Fruit fly (Drosophila melanogaster) whole organism, embryonic: ENCODE measurements around the gene Cpr67Fb.
A peak's percentile ranks its signal among the peaks of the same experiment; 100 is the strongest.

ENCODE experiments used
- CG11085 ChIP-seq: fragments of 200-800 bp; sonication (Bioruptor generic); IDR thresholded peaks from 2 replicates; pipeline ENCODE4 v1.3.6; 2022; ENCODE audit warnings: missing biosample characterization, missing genetic modification characterization
- CG11247 ChIP-seq: fragments of 200-800 bp; sonication (Bioruptor generic); IDR thresholded peaks from 2 replicates; pipeline ENCODE4 v1.3.6; 2022; ENCODE audit warnings: missing biosample characterization, missing genetic modification characterization
- CG13424 ChIP-seq: fragments of 200-800 bp; sonication (Bioruptor generic); optimal IDR thresholded peaks from 2 replicates; lab custom pipeline; 2019; ENCODE audit warnings: missing biosample characterization, mild to moderate bottlenecking, missing genetic modification characterization, moderate library complexity
- CG14014 ChIP-seq: fragments of 200-800 bp; sonication (Bioruptor generic); IDR thresholded peaks from 2 replicates; pipeline ENCODE4 v1.3.6; 2022; ENCODE audit warnings: missing biosample characterization, missing genetic modification characterization
- CG15601 ChIP-seq: fragments of 200-800 bp; sonication (Bioruptor generic); optimal IDR thresholded peaks from 3 replicates; lab custom pipeline; 2019; ENCODE audit warnings: missing biosample characterization, mild to moderate bottlenecking, missing genetic modification characterization, moderate library complexity
- CG16813 ChIP-seq: fragments of 200-800 bp; sonication (Bioruptor generic); IDR thresholded peaks from 3 replicates; pipeline ENCODE4 v1.3.6; 2022; ENCODE audit warnings: missing biosample characterization, missing genetic modification characterization; ENCODE audit not compliant: partially characterized antibody
- CG17361 ChIP-seq: fragments of 200-800 bp; sonication (Bioruptor generic); IDR thresholded peaks from 3 replicates; pipeline ENCODE4 v1.3.6; 2022; ENCODE audit warnings: missing biosample characterization, missing genetic modification characterization
- CG17802 ChIP-seq: fragments of 200-800 bp; sonication (Bioruptor generic); optimal IDR thresholded peaks from 2 replicates; lab custom pipeline; 2018; ENCODE audit warnings: missing biosample characterization, mild to moderate bottlenecking, missing genetic modification characterization, moderate library complexity
- CG1832 ChIP-seq: fragments of 200-800 bp; sonication (Bioruptor generic); optimal IDR thresholded peaks from 2 replicates; lab custom pipeline; 2017; ENCODE audit warnings: missing biosample characterization, mild to moderate bottlenecking, missing genetic modification characterization, inconsistent platforms
- CG3163 ChIP-seq: fragments of 200-800 bp; sonication (Bioruptor generic); optimal IDR thresholded peaks from 3 replicates; lab custom pipeline; 2016; ENCODE audit warnings: missing biosample characterization, missing genetic modification characterization
- CG34422 ChIP-seq: fragments of 200-800 bp; sonication (Bioruptor generic); IDR thresholded peaks from 3 replicates; pipeline ENCODE4 v1.3.6; 2022; ENCODE audit warnings: missing biosample characterization, missing genetic modification characterization
- CG3838 ChIP-seq: fragments of 200-800 bp; sonication (Bioruptor generic); optimal IDR thresholded peaks from 3 replicates; lab custom pipeline; 2016; ENCODE audit warnings: missing biosample characterization, missing genetic modification characterization
- CG3847 ChIP-seq: fragments of 200-800 bp; sonication (Bioruptor generic); IDR thresholded peaks from 2 replicates; pipeline ENCODE4 v1.3.6; 2022; ENCODE audit warnings: missing biosample characterization, missing genetic modification characterization
- CG6654 ChIP-seq: fragments of 200-800 bp; sonication (Bioruptor generic); optimal IDR thresholded peaks from 2 replicates; lab custom pipeline; 2017; ENCODE audit warnings: missing biosample characterization, mild to moderate bottlenecking, missing genetic modification characterization
- CG9727 ChIP-seq: fragments of 200-800 bp; sonication (Bioruptor generic); optimal IDR thresholded peaks from 3 replicates; lab custom pipeline; 2017; ENCODE audit warnings: missing biosample characterization, mild to moderate bottlenecking, missing genetic modification characterization
- D ChIP-seq, 2 experiments: fragments of 200-800 bp in 1 of 2; fragments of >200 bp in 1 of 2; sonication (Bioruptor generic) in 1 of 2; optimal IDR thresholded peaks; 2 replicates in 1 of 2; 3 replicates in 1 of 2; lab custom pipeline; 2017; ENCODE audit warnings: mild to moderate bottlenecking in 1 of 2, missing biosample characterization in 1 of 2, missing genetic modification characterization in 1 of 2, missing genetic modification reagents in 1 of 2
- D19B ChIP-seq: fragments of 200-800 bp; sonication (Bioruptor generic); optimal IDR thresholded peaks from 2 replicates; lab custom pipeline; 2017; ENCODE audit warnings: missing biosample characterization, mild to moderate bottlenecking, missing genetic modification characterization
- Dad ChIP-seq: fragments of 200-800 bp; sonication (Bioruptor generic); optimal IDR thresholded peaks from 3 replicates; lab custom pipeline; 2016; ENCODE audit warnings: missing biosample characterization, missing genetic modification characterization
- Dip2 ChIP-seq: fragments of 200-800 bp; sonication (Bioruptor generic); IDR thresholded peaks from 2 replicates; pipeline ENCODE4 v1.3.6; 2022; ENCODE audit warnings: missing biosample characterization, missing genetic modification characterization
- Fer1 ChIP-seq: fragments of 200-800 bp; sonication (Bioruptor generic); optimal IDR thresholded peaks from 2 replicates; lab custom pipeline; 2017; ENCODE audit warnings: missing biosample characterization, mild to moderate bottlenecking, missing genetic modification characterization
- Hr39 ChIP-seq: fragments of >200 bp; optimal IDR thresholded peaks from 2 replicates; lab custom pipeline; 2017
- Kr ChIP-seq: fragments of 200-800 bp; sonication (Bioruptor generic); optimal IDR thresholded peaks from 2 replicates; lab custom pipeline; 2017; ENCODE audit warnings: missing biosample characterization, mild to moderate bottlenecking, missing genetic modification characterization
- Lpt ChIP-seq: fragments of >200 bp; optimal IDR thresholded peaks from 2 replicates; lab custom pipeline; 2018; ENCODE audit warnings: missing biosample characterization, missing genetic modification characterization
- Max ChIP-seq: fragments of 200-800 bp; sonication (Bioruptor generic); optimal IDR thresholded peaks from 2 replicates; lab custom pipeline; 2016; ENCODE audit warnings: missing biosample characterization, mild to moderate bottlenecking, missing genetic modification characterization
- Mrtf ChIP-seq: fragments of 200-800 bp; sonication (Bioruptor generic); IDR thresholded peaks from 3 replicates; pipeline ENCODE4 v1.3.6; 2022; ENCODE audit warnings: missing biosample characterization, missing genetic modification characterization
- Neu2 ChIP-seq: fragments of 200-800 bp; sonication (Bioruptor generic); optimal IDR thresholded peaks from 3 replicates; lab custom pipeline; 2016; ENCODE audit warnings: missing biosample characterization, missing genetic modification characterization, borderline replicate concordance
- Opbp ChIP-seq: fragments of 200-800 bp; sonication (Bioruptor generic); IDR thresholded peaks from 3 replicates; pipeline ENCODE4 v1.3.6; 2022; ENCODE audit warnings: missing biosample characterization, missing genetic modification characterization; ENCODE audit not compliant: partially characterized antibody
- Sox100B ChIP-seq: fragments of 200-800 bp; sonication (Bioruptor generic); optimal IDR thresholded peaks from 3 replicates; lab custom pipeline; 2018; ENCODE audit warnings: missing biosample characterization, mild to moderate bottlenecking, missing genetic modification characterization
- Spps ChIP-seq: fragments of 200-800 bp; sonication (Bioruptor generic); optimal IDR thresholded peaks from 2 replicates; lab custom pipeline; 2018; ENCODE audit warnings: missing biosample characterization, mild to moderate bottlenecking, missing genetic modification characterization
- YL-1 ChIP-seq: fragments of 200-800 bp; sonication (Bioruptor generic); optimal IDR thresholded peaks from 3 replicates; lab custom pipeline; 2017; ENCODE audit warnings: missing biosample characterization, mild to moderate bottlenecking, missing genetic modification characterization
- crc ChIP-seq: fragments of 200-800 bp; sonication (Bioruptor generic); optimal IDR thresholded peaks from 2 replicates; lab custom pipeline; 2016; ENCODE audit warnings: missing biosample characterization, missing genetic modification characterization
- cwo ChIP-seq: fragments of 200-800 bp; sonication (Bioruptor generic); optimal IDR thresholded peaks from 3 replicates; lab custom pipeline; 2017; ENCODE audit warnings: missing biosample characterization, missing genetic modification characterization, mild to moderate bottlenecking, moderate library complexity, missing genetic modification reagents
- danr ChIP-seq: fragments of 200-800 bp; sonication (Bioruptor generic); IDR thresholded peaks from 2 replicates; pipeline ENCODE4 v1.3.6; 2022; ENCODE audit warnings: missing biosample characterization, missing genetic modification characterization
- emc ChIP-seq: fragments of 200-800 bp; sonication (Bioruptor generic); optimal IDR thresholded peaks from 2 replicates; lab custom pipeline; 2016; ENCODE audit warnings: missing biosample characterization, missing genetic modification characterization
- en ChIP-seq: fragments of 200-800 bp; sonication (Bioruptor generic); optimal IDR thresholded peaks from 2 replicates; lab custom pipeline; 2016; ENCODE audit warnings: missing biosample characterization, missing genetic modification characterization
- grau ChIP-seq: fragments of 200-800 bp; optimal IDR thresholded peaks from 3 replicates; lab custom pipeline; 2019; ENCODE audit warnings: missing biosample characterization, mild to moderate bottlenecking, missing genetic modification characterization, moderate library complexity
- hkb ChIP-seq, 2 experiments: fragments of 200-800 bp in 1 of 2; fragments of >200 bp in 1 of 2; sonication (Bioruptor generic) in 1 of 2; IDR thresholded peaks in 1 of 2; optimal IDR thresholded peaks in 1 of 2; 2 replicates each; pipeline versions ENCODE4 v1.3.6 to Lab custom; 2017 to 2022; ENCODE audit warnings: missing biosample characterization in 1 of 2, missing genetic modification characterization in 1 of 2
- nerfin-1 ChIP-seq: fragments of 200-800 bp; sonication (Bioruptor generic); optimal IDR thresholded peaks from 3 replicates; lab custom pipeline; 2019; ENCODE audit warnings: missing biosample characterization, mild to moderate bottlenecking, missing genetic modification characterization, moderate library complexity
- pb ChIP-seq: fragments of 200-800 bp; sonication (Bioruptor generic); optimal IDR thresholded peaks from 3 replicates; lab custom pipeline; 2016; ENCODE audit warnings: missing biosample characterization, missing genetic modification characterization
- prd ChIP-seq, 3 experiments: fragments of >200 bp in 2 of 3; fragments of 200-800 bp in 1 of 3; sonication (Bioruptor generic) in 1 of 3; optimal IDR thresholded peaks in 2 of 3; IDR thresholded peaks in 1 of 3; 2 replicates in 2 of 3; 3 replicates in 1 of 3; pipeline versions ENCODE4 v1.3.6 to Lab custom; 2017 to 2022; ENCODE audit warnings: missing biosample characterization in 1 of 3, missing genetic modification characterization in 1 of 3
- ranshi ChIP-seq: fragments of 200-800 bp; sonication (Bioruptor generic); IDR thresholded peaks from 2 replicates; pipeline ENCODE4 v1.3.6; 2022; ENCODE audit warnings: missing biosample characterization, missing genetic modification characterization
- sim ChIP-seq: fragments of 200-800 bp; sonication (Bioruptor generic); IDR thresholded peaks from 2 replicates; pipeline ENCODE4 v1.3.6; 2022; ENCODE audit warnings: missing biosample characterization, missing genetic modification characterization
- slbo ChIP-seq: fragments of 200-800 bp; sonication (Bioruptor generic); IDR thresholded peaks from 2 replicates; pipeline ENCODE4 v1.3.6; 2022; ENCODE audit warnings: missing biosample characterization, missing genetic modification characterization
- slp2 ChIP-seq: fragments of 200-800 bp; sonication (Bioruptor generic); optimal IDR thresholded peaks from 2 replicates; lab custom pipeline; 2016; ENCODE audit warnings: missing biosample characterization, missing genetic modification characterization
- tgo ChIP-seq: fragments of 200-800 bp; sonication (Bioruptor generic); IDR thresholded peaks from 3 replicates; pipeline ENCODE4 v1.3.6; 2022; ENCODE audit warnings: missing biosample characterization, missing genetic modification characterization
- tio ChIP-seq: fragments of 200-800 bp; sonication (Bioruptor generic); optimal IDR thresholded peaks from 2 replicates; lab custom pipeline; 2017; ENCODE audit warnings: missing biosample characterization, missing genetic modification characterization, inconsistent platforms
- trem ChIP-seq: fragments of 200-800 bp; optimal IDR thresholded peaks from 3 replicates; lab custom pipeline; 2019; ENCODE audit warnings: missing biosample characterization, mild to moderate bottlenecking, missing genetic modification characterization, moderate library complexity
- vfl ChIP-seq: fragments of 200-800 bp; sonication (Bioruptor generic); optimal IDR thresholded peaks from 2 replicates; lab custom pipeline; 2016; ENCODE audit warnings: missing biosample characterization, missing genetic modification characterization
- wek ChIP-seq: fragments of 200-800 bp; sonication (Bioruptor generic); optimal IDR thresholded peaks from 3 replicates; lab custom pipeline; 2018; ENCODE audit warnings: missing biosample characterization, mild to moderate bottlenecking, missing genetic modification characterization, moderate library complexity

Cpr67Fb gene

DNA sequence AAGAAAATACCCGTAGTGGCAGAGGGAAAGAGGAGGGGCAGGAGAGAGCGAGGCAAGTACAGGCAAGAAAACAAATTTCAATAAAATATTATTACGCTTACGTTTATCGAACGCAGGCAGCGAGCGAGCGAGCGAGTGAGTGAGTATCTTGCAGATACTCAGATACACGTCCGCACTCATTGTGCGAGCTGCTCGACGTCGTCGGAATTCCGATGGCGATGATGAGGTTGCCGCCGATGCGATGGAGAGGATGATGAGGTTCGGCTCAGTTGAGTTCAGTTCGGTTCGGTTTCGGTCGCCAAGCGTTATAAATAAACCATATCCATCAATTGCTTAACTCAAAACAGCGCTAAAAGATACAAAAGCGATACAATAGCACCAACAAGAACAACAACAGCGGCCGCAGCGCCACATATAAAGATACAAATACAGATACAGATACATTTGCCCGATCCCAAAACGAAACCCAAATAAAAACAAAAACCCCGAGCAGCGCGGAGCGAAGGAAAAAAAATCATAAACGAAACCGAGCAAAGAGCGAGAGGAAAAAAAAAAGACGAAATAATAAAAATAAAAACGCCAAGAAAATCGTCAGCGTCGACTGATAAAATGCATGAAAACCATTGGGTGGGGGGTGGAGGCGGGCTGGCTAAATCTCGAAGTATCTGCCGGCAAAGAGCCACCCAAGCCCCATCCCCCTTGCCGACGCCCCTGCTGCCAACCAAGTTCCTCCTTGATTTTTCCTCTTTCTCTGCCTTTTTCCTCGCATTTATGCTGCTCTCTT is 41.4 kb upstream of the Cpr67Fb start (continued):
- TF ChIP-seq CG17802 (tag; lab: Kevin White, UChicago) (no peak), wek (GFP tag; lab: Kevin White, UChicago) (no peak), prd (optimal IDR thresholded peaks at IDR 0.05; lab: Kevin White, UChicago) (no peak), prd (GFP tag; IDR thresholded peaks at IDR 0.05; lab: Robert Waterston, UW) (peak; percentile 47; the same call in 1 of the 3 replicates), sim (no peak), CG16813 (GFP tag; lab: Robert Waterston, UW) (no peak), CG6654 (GFP tag; lab: Kevin White, UChicago) (no peak), D19B (GFP tag; lab: Kevin White, UChicago) (no peak), CG15601 (tag; lab: Kevin White, UChicago) (no peak), crc (no peak), emc (GFP tag; lab: Kevin White, UChicago) (no peak), nerfin-1 (tag; lab: Kevin White, UChicago) (peak; percentile 64), CG34422 (peak; percentile 25; the same call in 1 of the 3 replicates), CG3838 (GFP tag; lab: Kevin White, UChicago) (no peak), Mrtf (GFP tag; lab: Robert Waterston, UW) (no peak), slp2 (GFP tag; lab: Kevin White, UChicago) (no peak), cwo (no peak), Hr39 (lab: Kevin White, UChicago) (no peak), CG1832 (peak; percentile 22), Spps (tag; lab: Kevin White, UChicago) (no peak), slbo (GFP tag; lab: Robert Waterston, UW) (no peak), danr (no peak), Fer1 (GFP tag; lab: Kevin White, UChicago) (peak; percentile 24), pb (GFP tag; lab: Kevin White, UChicago) (no peak), hkb (optimal IDR thresholded peaks at IDR 0.05; lab: Kevin White, UChicago) (no peak), hkb (GFP tag; IDR thresholded peaks at IDR 0.05; lab: Robert Waterston, UW) (no peak), vfl (GFP tag; lab: Kevin White, UChicago) (no peak), CG9727 (GFP tag; lab: Kevin White, UChicago) (peak; percentile 6), YL-1 (GFP tag; lab: Kevin White, UChicago) (no peak), Kr (GFP tag; lab: Kevin White, UChicago) (peak; percentile 21), Opbp (0 out of 3 replicates have a peak, but pooled peaks have one; percentile 16), tgo (no peak), Neu2 (no peak), ranshi (GFP tag; lab: Robert Waterston, UW) (0 out of 2 replicates have a peak, but pooled peaks have one; percentile 3), Dad (GFP tag; lab: Kevin White, UChicago) (no peak), CG17361 (GFP tag; lab: Robert Waterston, UW) (no peak), Max (no peak), Sox100B (GFP tag; lab: Kevin White, UChicago) (no peak), CG11247 (GFP tag; lab: Robert Waterston, UW) (no peak), Lpt (no peak), grau (tag; lab: Kevin White, UChicago) (no peak), CG13424 (no peak), en (no peak), D (optimal IDR thresholded peaks at IDR 0.05; lab: Kevin White, UChicago) (no peak), D (GFP tag; optimal IDR thresholded peaks at IDR 0.05; lab: Kevin White, UChicago) (no peak), CG11085 (no peak), trem (tag; lab: Kevin White, UChicago) (no peak), Dip2 (GFP tag; lab: Robert Waterston, UW) (no peak), CG3847 (0 out of 2 replicates have a peak, but pooled peaks have one; percentile 29), CG14014 (no peak), CG3163 (GFP tag; lab: Kevin White, UChicago) (no peak), tio (GFP tag; lab: Kevin White, UChicago) (no peak)
